Worm (Caenorhabditis elegans): ENCODE measurements around the gene F35E8.13.

F35E8.13 gene

DNA sequence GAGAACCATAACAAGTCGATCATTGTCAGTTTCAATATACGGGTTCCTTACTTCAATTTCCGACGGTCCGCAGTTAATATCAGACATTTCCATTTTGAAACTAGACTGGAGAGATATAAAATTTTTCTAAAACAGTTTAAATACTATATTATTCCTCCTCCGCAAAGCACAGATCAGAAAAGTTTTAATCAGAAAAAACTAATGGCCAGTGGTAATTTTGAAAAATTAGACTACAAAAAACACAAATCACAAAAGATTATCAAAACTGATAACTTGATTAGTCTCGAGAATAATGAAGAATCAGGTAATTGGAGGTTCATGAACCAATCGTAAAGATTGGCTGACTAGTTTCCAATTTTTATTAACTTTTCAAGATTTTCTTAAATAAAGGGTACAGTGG lies 37.1 kb upstream of the F35E8.13 start, which contains the start of gene T06C12.9:
Gene T06C12.9, minus strand, starts transcription at position 101 of the 400 bp plus-strand sequence.
- TF ChIP-seq pqm-1 (tag; optimal IDR thresholded peaks at IDR 0.05) (peak; percentile 9), daf-12 (tag; optimal IDR thresholded peaks at IDR 0.05) (no peak)

DNA sequence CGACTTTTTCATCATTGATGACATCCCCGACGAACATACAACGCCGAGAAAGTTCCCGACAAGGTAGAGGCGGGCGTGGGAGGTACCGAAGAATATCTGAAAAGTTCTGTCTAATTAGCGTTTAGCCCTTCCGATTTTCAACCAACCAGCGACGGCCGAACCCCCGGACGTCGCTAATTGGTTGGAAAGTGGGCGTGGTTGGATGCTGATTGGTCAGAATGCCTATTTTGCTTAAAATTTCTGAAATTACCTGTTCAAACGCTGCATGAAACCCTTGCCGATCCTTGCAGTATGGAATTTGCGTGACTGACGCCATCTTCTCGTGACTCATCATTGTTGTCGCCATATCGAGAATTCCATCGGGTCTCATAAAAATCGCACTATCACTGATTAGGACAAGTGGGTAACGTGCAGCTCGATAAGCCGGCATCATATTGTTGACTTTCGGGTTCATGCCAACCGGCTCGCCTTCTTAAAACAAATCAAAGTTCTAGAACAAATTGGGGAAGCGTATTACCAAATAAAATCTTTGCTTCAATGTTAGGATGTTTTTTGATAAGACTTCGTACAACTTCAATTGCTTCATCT lies 35.3 kb upstream of the F35E8.13 start:
- TF ChIP-seq fos-1 (tag; optimal IDR thresholded peaks at IDR 0.05): peak; percentile 33
- TF ChIP-seq jun-1 (tag; optimal IDR thresholded peaks at IDR 0.05): peak; percentile 70
- TF ChIP-seq nhr-12 (tag; optimal IDR thresholded peaks at IDR 0.05): no peak
- TF ChIP-seq aly-2 (tag; optimal IDR thresholded peaks at IDR 0.05): no peak
- TF ChIP-seq nhr-25 (tag; optimal IDR thresholded peaks at IDR 0.05): no peak
- TF ChIP-seq skn-1 (tag; optimal IDR thresholded peaks at IDR 0.05): no peak
- no peak for TF ChIP-seq lin-39 (tag; optimal IDR thresholded peaks at IDR 0.05)
- peak; percentile 16 for TF ChIP-seq pha-4 (tag; optimal IDR thresholded peaks at IDR 0.05)
- TF ChIP-seq ceh-82 (tag; optimal IDR thresholded peaks at IDR 0.05): no peak
- no peak for TF ChIP-seq ztf-11 (tag; optimal IDR thresholded peaks at IDR 0.05)
- TF ChIP-seq elt-2 (tag; optimal IDR thresholded peaks at IDR 0.05): peak; percentile 93
- TF ChIP-seq snpc-4 (tag; optimal IDR thresholded peaks at IDR 0.05): no peak
- no peak for TF ChIP-seq eor-1 (tag; optimal IDR thresholded peaks at IDR 0.05)
- no peak for TF ChIP-seq hmg-11 (tag; optimal IDR thresholded peaks at IDR 0.05)
- no peak for TF ChIP-seq ZK546.5 (tag; optimal IDR thresholded peaks at IDR 0.05)
- TF ChIP-seq pqm-1 (tag; optimal IDR thresholded peaks at IDR 0.05): peak; percentile 89
- no peak for TF ChIP-seq nhr-43 (tag; optimal IDR thresholded peaks at IDR 0.05; ENCODE audit: poor library complexity, severe bottlenecking)
- peak; percentile 76 for TF ChIP-seq nfya-1 (tag; optimal IDR thresholded peaks at IDR 0.05; ENCODE audit: insufficient read depth)

ce11 chrV:15888751-15889150 lies 34.3 kb upstream of the F35E8.13 start, which contains the start of gene cgt-1:
cgt-1 (minus strand) TSS chrV:15888851.
- TF ChIP-seq lin-39 (tag; optimal IDR thresholded peaks at IDR 0.05) (no peak), nhr-12 (tag; optimal IDR thresholded peaks at IDR 0.05) (no peak), ceh-9 (tag; optimal IDR thresholded peaks at IDR 0.05) (no peak), sea-2 (GFP tag; optimal IDR thresholded peaks at IDR 0.05) (no peak)

DNA sequence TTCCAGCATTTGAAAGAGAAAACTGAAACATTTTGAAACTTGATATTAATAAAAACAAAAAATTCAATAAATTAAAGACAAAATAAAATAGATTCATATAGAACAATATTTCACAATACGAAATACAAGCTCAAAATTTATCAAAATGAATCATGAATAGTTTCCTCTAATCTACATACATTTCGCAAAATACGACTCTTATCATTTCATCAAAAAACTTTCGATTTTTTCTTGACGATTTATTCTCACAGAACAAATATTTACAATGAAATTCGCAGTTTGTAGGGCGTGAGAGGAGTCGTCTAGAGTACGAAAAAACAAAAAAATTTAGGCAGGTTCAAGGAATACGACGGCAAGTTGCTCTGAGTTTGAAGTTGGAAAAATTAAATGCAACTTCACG lies 33.0 kb upstream of the F35E8.13 start:
- no peak for TF ChIP-seq nhr-12 (tag; optimal IDR thresholded peaks at IDR 0.05)
- peak; percentile 57 for TF ChIP-seq pqm-1 (tag; optimal IDR thresholded peaks at IDR 0.05)
- peak; percentile 72 for TF ChIP-seq elt-2 (tag; optimal IDR thresholded peaks at IDR 0.05)
- no peak for TF ChIP-seq lin-15B (tag; optimal IDR thresholded peaks at IDR 0.05)
- peak; percentile 51 for TF ChIP-seq pha-4 (tag; optimal IDR thresholded peaks at IDR 0.05)

- TF ChIP-seq pha-4 (tag; optimal IDR thresholded peaks at IDR 0.05): peak; percentile 77
- no peak for TF ChIP-seq nhr-77 (tag; optimal IDR thresholded peaks at IDR 0.05)
- TF ChIP-seq elt-2 (tag; optimal IDR thresholded peaks at IDR 0.05): peak; percentile 68
- TF ChIP-seq fos-1 (tag; optimal IDR thresholded peaks at IDR 0.05): no peak
- TF ChIP-seq pqm-1 (tag; optimal IDR thresholded peaks at IDR 0.05): peak; percentile 73
Measured at ce11 chrV:15891279-15891678, 31.8 kb upstream of the F35E8.13 start.

ce11 chrV:15891761-15892160 lies 31.3 kb upstream of the F35E8.13 start, which contains the start of gene T06C12.12:
T06C12.12 (plus strand) TSS chrV:15892061.
- TF ChIP-seq ceh-82 (tag; optimal IDR thresholded peaks at IDR 0.05): no peak

DNA sequence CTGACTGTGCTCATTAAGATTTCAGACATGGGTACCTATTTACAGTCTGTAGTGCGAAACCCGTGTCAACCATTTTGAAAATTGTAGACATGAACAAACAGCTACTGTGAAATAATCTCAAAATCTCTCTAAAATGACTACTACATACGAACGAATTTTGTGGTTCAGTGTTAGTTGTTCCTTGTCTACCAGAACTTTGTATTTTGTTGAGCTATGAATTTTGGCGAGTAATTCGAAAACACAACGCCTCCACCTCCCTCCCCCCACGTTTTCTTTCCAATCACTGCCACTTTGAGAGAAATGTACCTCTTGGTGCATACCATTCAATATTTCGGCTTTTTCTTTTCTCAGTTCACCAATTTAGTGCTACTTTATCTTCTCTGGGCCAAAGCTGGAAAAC lies 30.4 kb upstream of the F35E8.13 start, which contains the start of gene T06C12.11:
Gene T06C12.11, plus strand, starts transcription at position 301 of the 400 bp plus-strand sequence.
- TF ChIP-seq nhr-25 (tag; optimal IDR thresholded peaks at IDR 0.05) (no peak), egl-27 (tag; optimal IDR thresholded peaks at IDR 0.05) (no peak), elt-1 (tag; optimal IDR thresholded peaks at IDR 0.05) (no peak), sea-2 (GFP tag; optimal IDR thresholded peaks at IDR 0.05) (no peak), skn-1 (tag; optimal IDR thresholded peaks at IDR 0.05) (no peak), ztf-11 (tag; optimal IDR thresholded peaks at IDR 0.05) (no peak), ceh-82 (tag; optimal IDR thresholded peaks at IDR 0.05) (no peak), nhr-11 (tag; optimal IDR thresholded peaks at IDR 0.05) (no peak), fkh-10 (GFP tag; optimal IDR thresholded peaks at IDR 0.05) (no peak), pqm-1 (tag; optimal IDR thresholded peaks at IDR 0.05) (no peak), jun-1 (tag; optimal IDR thresholded peaks at IDR 0.05) (no peak)
